Worm (Caenorhabditis elegans) whole organism, mixed stage, embryonic: Measurements from ENCODE around the gene wrm-1.

Source experiments
- blmp-1 ChIP-seq: fragments of 150-350 bp; optimal IDR thresholded peaks from 2 replicates; lab custom pipeline; 2014; ENCODE audit warnings: missing biosample characterization, missing genetic modification characterization
- ces-1 ChIP-seq: fragments of 150-350 bp; optimal IDR thresholded peaks from 2 replicates; lab custom pipeline; 2014; ENCODE audit warnings: missing biosample characterization, missing genetic modification reagents, missing genetic modification characterization
- elt-3 ChIP-seq: fragments of 150-350 bp; optimal IDR thresholded peaks from 2 replicates; lab custom pipeline; 2014; ENCODE audit warnings: missing biosample characterization, missing genetic modification characterization
- lin-13 ChIP-seq: fragments of 150-350 bp; optimal IDR thresholded peaks from 2 replicates; lab custom pipeline; 2014; ENCODE audit warnings: missing biosample characterization, missing genetic modification characterization
- lsy-2 ChIP-seq: fragments of 150-350 bp; optimal IDR thresholded peaks from 2 replicates; lab custom pipeline; 2014; ENCODE audit warnings: missing biosample characterization, missing genetic modification characterization
- mep-1 ChIP-seq: fragments of 150-350 bp; optimal IDR thresholded peaks from 2 replicates; lab custom pipeline; 2017; ENCODE audit warnings: missing biosample characterization, missing genetic modification reagents, missing genetic modification characterization, inconsistent platforms
- mls-2 ChIP-seq: sonication (generic microtip); optimal IDR thresholded peaks from 2 replicates; lab custom pipeline; 2016; ENCODE audit warnings: mild to moderate bottlenecking, missing genetic modification characterization, moderate library complexity, missing compliant biosample characterization
- nhr-2 ChIP-seq: fragments of 150-350 bp; optimal IDR thresholded peaks from 2 replicates; lab custom pipeline; 2014; ENCODE audit warnings: missing biosample characterization, missing genetic modification characterization
- nhr-237 ChIP-seq: fragments of 150-350 bp; optimal IDR thresholded peaks from 2 replicates; lab custom pipeline; 2014; ENCODE audit warnings: missing biosample characterization, missing genetic modification characterization
- nhr-28 ChIP-seq: fragments of 150-350 bp; optimal IDR thresholded peaks from 2 replicates; lab custom pipeline; 2014; ENCODE audit warnings: missing biosample characterization, missing genetic modification characterization
- snpc-4 ChIP-seq: fragments of 150-350 bp; optimal IDR thresholded peaks from 2 replicates; lab custom pipeline; 2014; ENCODE audit warnings: missing biosample characterization, missing genetic modification characterization
- unc-39 ChIP-seq: fragments of 150-350 bp; optimal IDR thresholded peaks from 2 replicates; lab custom pipeline; 2014; ENCODE audit warnings: missing biosample characterization, missing genetic modification characterization
- unc-62 ChIP-seq: fragments of 150-350 bp; optimal IDR thresholded peaks from 2 replicates; lab custom pipeline; 2014; ENCODE audit warnings: missing biosample characterization, missing genetic modification reagents, missing genetic modification characterization

- TF ChIP-seq blmp-1 (tag; lab: Kevin White, UChicago) (no peak), nhr-28 (tag; lab: Kevin White, UChicago) (no peak), elt-3 (no peak), nhr-237 (tag; lab: Kevin White, UChicago) (no peak), mls-2 (tag; lab: Kevin White, UChicago) (no peak), lin-13 (tag; lab: Kevin White, UChicago) (no peak), snpc-4 (no peak), unc-62 (GFP tag; lab: Kevin White, UChicago) (no peak), unc-39 (tag; lab: Kevin White, UChicago) (no peak), nhr-2 (tag; lab: Kevin White, UChicago) (no peak), lsy-2 (no peak), mep-1 (no peak), ces-1 (GFP tag; lab: Kevin White, UChicago) (no peak)
These were observed 10.6 kb upstream of the wrm-1 start for ce11 chrIII:5711881-5712643.
